Worm (Caenorhabditis elegans) whole organism, L4/young adult: Measurements from ENCODE around the gene C14A4.9.

Experiments
- W03F9.2 ChIP-seq: fragments of 150-350 bp; optimal IDR thresholded peaks from 2 replicates; lab custom pipeline; 2014; ENCODE audit warnings: missing biosample characterization, missing genetic modification characterization
- dao-5 ChIP-seq: sonication (generic microtip); optimal IDR thresholded peaks from 2 replicates; lab custom pipeline; 2016; ENCODE audit warnings: missing genotype, missing genetic modification characterization, moderate library complexity, missing compliant biosample characterization

DNA sequence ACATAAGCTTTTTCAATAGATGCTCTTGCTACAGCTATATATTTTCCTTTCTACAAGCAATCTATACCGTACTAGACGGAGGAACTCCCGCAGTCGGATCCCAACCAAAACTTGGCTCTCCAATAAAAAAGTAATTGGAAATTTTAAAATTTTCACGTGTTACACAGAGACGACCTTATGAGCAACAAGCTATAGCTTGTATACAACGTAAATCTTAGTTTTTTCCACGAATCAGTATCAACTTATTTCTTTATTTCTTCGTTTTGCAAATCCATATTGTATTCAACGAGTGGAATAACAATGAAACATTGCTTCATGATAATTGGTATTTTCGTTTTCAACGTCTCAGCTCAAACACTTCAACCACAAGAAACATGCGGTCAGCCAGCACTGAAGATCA, 44.3 kb downstream of the C14A4.9 start, which contains the start of gene M28.4:
- TF ChIP-seq W03F9.2: no peak
- no peak for TF ChIP-seq dao-5
